Fruit fly (Drosophila melanogaster): ENCODE results near the gene Wdr81.

- TF ChIP-seq Gug (GFP tag; IDR thresholded peaks at IDR 0.05) (no peak), net (GFP tag; optimal IDR thresholded peaks at IDR 0.05) (no peak), CG6854 (GFP tag; optimal IDR thresholded peaks at IDR 0.05) (no peak), Hr39 (GFP tag; optimal IDR thresholded peaks at IDR 0.05) (no peak), CG1621 (tag; optimal IDR thresholded peaks at IDR 0.05) (no peak), Sox14 (GFP tag; optimal IDR thresholded peaks at IDR 0.05) (no peak), dac (GFP tag; optimal IDR thresholded peaks at IDR 0.05) (no peak), fd85E (GFP tag; optimal IDR thresholded peaks at IDR 0.05) (no peak), dsx (GFP tag; optimal IDR thresholded peaks at IDR 0.05; ENCODE audit: poor library complexity, severe bottlenecking) (no peak)
Measured at dm6 chr2L:12048723-12049122, 28.0 kb upstream of the Wdr81 start, which contains the start of gene Plzf.
